Fruit fly (Drosophila melanogaster) whole organism, embryonic: Measurements from ENCODE around the gene CG34325.

Source experiments
- Bgb ChIP-seq: fragments of 200-800 bp; sonication (Bioruptor generic); IDR thresholded peaks from 2 replicates; pipeline ENCODE4 v1.3.6; 2022; ENCODE audit warnings: missing biosample characterization, missing genetic modification characterization; ENCODE audit not compliant: partially characterized antibody
- Bteb2 ChIP-seq: fragments of 200-800 bp; sonication (Bioruptor generic); optimal IDR thresholded peaks from 2 replicates; lab custom pipeline; 2016; ENCODE audit warnings: missing biosample characterization, missing genetic modification characterization
- CG10321 ChIP-seq: fragments of 200-800 bp; sonication (Bioruptor generic); IDR thresholded peaks from 2 replicates; pipeline ENCODE4 v1.3.6; 2022; ENCODE audit warnings: missing biosample characterization, missing genetic modification characterization
- CG10543 ChIP-seq: fragments of 200-800 bp; sonication (Bioruptor generic); optimal IDR thresholded peaks from 3 replicates; lab custom pipeline; 2017; ENCODE audit warnings: missing biosample characterization, mild to moderate bottlenecking, missing genetic modification characterization, moderate library complexity
- CG10565 ChIP-seq: fragments of 200-800 bp; sonication (Bioruptor generic); optimal IDR thresholded peaks from 3 replicates; lab custom pipeline; 2016; ENCODE audit warnings: missing biosample characterization, mild to moderate bottlenecking, missing genetic modification characterization
- CG12071 ChIP-seq: fragments of 200-800 bp; sonication (Bioruptor generic); optimal IDR thresholded peaks from 3 replicates; lab custom pipeline; 2018; ENCODE audit warnings: missing biosample characterization, mild to moderate bottlenecking, missing genetic modification characterization
- CG12769 ChIP-seq: fragments of 200-800 bp; sonication (Bioruptor generic); optimal IDR thresholded peaks from 2 replicates; lab custom pipeline; 2019; ENCODE audit warnings: missing biosample characterization, mild to moderate bottlenecking, missing genetic modification characterization, moderate library complexity
- CG14667 ChIP-seq: fragments of 200-800 bp; sonication (Bioruptor generic); IDR thresholded peaks from 2 replicates; pipeline ENCODE4 v1.3.6; 2022; ENCODE audit warnings: missing biosample characterization, missing genetic modification characterization
- CG14860 ChIP-seq: fragments of 200-800 bp; sonication (Bioruptor generic); IDR thresholded peaks from 3 replicates; pipeline ENCODE4 v1.3.6; 2022; ENCODE audit warnings: missing biosample characterization, missing genetic modification characterization; ENCODE audit not compliant: partially characterized antibody
- CG17359 ChIP-seq: fragments of 200-800 bp; sonication (Bioruptor generic); optimal IDR thresholded peaks from 3 replicates; lab custom pipeline; 2018; ENCODE audit warnings: missing biosample characterization, mild to moderate bottlenecking, missing genetic modification characterization, moderate library complexity
- CG18262 ChIP-seq: fragments of 200-800 bp; optimal IDR thresholded peaks from 3 replicates; lab custom pipeline; 2019; ENCODE audit warnings: missing biosample characterization, mild to moderate bottlenecking, missing genetic modification characterization, moderate library complexity
- CG2199 ChIP-seq: fragments of 200-800 bp; sonication (Bioruptor generic); IDR thresholded peaks from 3 replicates; pipeline ENCODE4 v1.3.6; 2022; ENCODE audit warnings: missing biosample characterization, missing genetic modification characterization
- CG2678 ChIP-seq: fragments of 200-800 bp; sonication (Bioruptor generic); optimal IDR thresholded peaks from 3 replicates; lab custom pipeline; 2019; ENCODE audit warnings: missing biosample characterization, mild to moderate bottlenecking, missing genetic modification characterization, moderate library complexity
- CG30020 ChIP-seq: fragments of 200-800 bp; optimal IDR thresholded peaks from 2 replicates; lab custom pipeline; 2019; ENCODE audit warnings: missing biosample characterization, mild to moderate bottlenecking, missing genetic modification characterization, moderate library complexity
- CG3163 ChIP-seq: fragments of 200-800 bp; sonication (Bioruptor generic); optimal IDR thresholded peaks from 3 replicates; lab custom pipeline; 2016; ENCODE audit warnings: missing biosample characterization, missing genetic modification characterization
- CG4404 ChIP-seq: fragments of 200-800 bp; sonication (Bioruptor generic); IDR thresholded peaks from 2 replicates; pipeline ENCODE4 v1.3.6; 2022; ENCODE audit warnings: missing biosample characterization, missing genetic modification characterization
- CG4730 ChIP-seq: fragments of 200-800 bp; sonication (Bioruptor generic); IDR thresholded peaks from 2 replicates; pipeline ENCODE4 v1.3.6; 2022; ENCODE audit warnings: missing biosample characterization, missing genetic modification characterization
- CG5245 ChIP-seq: fragments of 200-800 bp; sonication (Bioruptor generic); optimal IDR thresholded peaks from 3 replicates; lab custom pipeline; 2016; ENCODE audit warnings: missing biosample characterization, missing genetic modification characterization
- CG7372 ChIP-seq: fragments of 200-800 bp; sonication (Bioruptor generic); IDR thresholded peaks from 2 replicates; pipeline ENCODE4 v1.3.6; 2022; ENCODE audit warnings: missing biosample characterization, missing genetic modification characterization
- CG8359 ChIP-seq: fragments of 200-800 bp; sonication (Bioruptor generic); optimal IDR thresholded peaks from 2 replicates; lab custom pipeline; 2017; ENCODE audit warnings: missing biosample characterization, mild to moderate bottlenecking, missing genetic modification characterization, borderline replicate concordance
- CG9609 ChIP-seq: fragments of 200-800 bp; sonication (Bioruptor generic); optimal IDR thresholded peaks from 3 replicates; lab custom pipeline; 2016; ENCODE audit warnings: missing biosample characterization, missing genetic modification characterization
- Ets97D ChIP-seq: fragments of 200-800 bp; sonication (Bioruptor generic); optimal IDR thresholded peaks from 3 replicates; lab custom pipeline; 2016; ENCODE audit warnings: missing biosample characterization, missing genetic modification characterization
- H2.0 ChIP-seq: fragments of 200-800 bp; sonication (Bioruptor generic); IDR thresholded peaks from 2 replicates; pipeline ENCODE4 v1.3.6; 2022; ENCODE audit warnings: missing biosample characterization, missing genetic modification characterization
- HmgD ChIP-seq: fragments of 200-800 bp; sonication (Bioruptor generic); optimal IDR thresholded peaks from 3 replicates; lab custom pipeline; 2016; ENCODE audit warnings: missing biosample characterization, missing genetic modification characterization
- NC2β ChIP-seq: fragments of 200-800 bp; sonication (Bioruptor generic); optimal IDR thresholded peaks from 2 replicates; lab custom pipeline; 2016; ENCODE audit warnings: missing biosample characterization, missing genetic modification characterization
- NfI ChIP-seq: fragments of 200-800 bp; sonication (Bioruptor generic); optimal IDR thresholded peaks from 3 replicates; lab custom pipeline; 2018; ENCODE audit warnings: missing biosample characterization, mild to moderate bottlenecking, missing genetic modification characterization, moderate library complexity
- Scr ChIP-seq: fragments of 200-800 bp; sonication (Bioruptor generic); IDR thresholded peaks from 2 replicates; pipeline ENCODE4 v1.3.6; 2022; ENCODE audit warnings: missing biosample characterization, missing genetic modification characterization; ENCODE audit not compliant: partially characterized antibody
- aop ChIP-seq: fragments of 200-800 bp; sonication (Bioruptor generic); IDR thresholded peaks from 2 replicates; pipeline ENCODE4 v1.3.6; 2022; ENCODE audit warnings: missing biosample characterization, missing genetic modification characterization
- ap ChIP-seq: fragments of 200-800 bp; sonication (Bioruptor generic); IDR thresholded peaks from 2 replicates; pipeline ENCODE4 v1.3.6; 2022; ENCODE audit warnings: missing biosample characterization, missing genetic modification characterization
- chif ChIP-seq, 2 experiments: fragments of 200-800 bp; sonication (Bioruptor generic); optimal IDR thresholded peaks; 3 replicates each; lab custom pipeline; 2016; ENCODE audit warnings: missing biosample characterization in 2 of 2, missing genetic modification characterization in 2 of 2
- crol ChIP-seq: fragments of 200-800 bp; sonication (Bioruptor generic); IDR thresholded peaks from 2 replicates; pipeline ENCODE4 v1.3.6; 2022; ENCODE audit warnings: missing biosample characterization, missing genetic modification characterization
- da ChIP-seq: fragments of 200-800 bp; sonication (Bioruptor generic); optimal IDR thresholded peaks from 2 replicates; lab custom pipeline; 2016; ENCODE audit warnings: missing biosample characterization, missing genetic modification characterization
- ems ChIP-seq: fragments of 200-800 bp; sonication (Bioruptor generic); optimal IDR thresholded peaks from 3 replicates; lab custom pipeline; 2016; ENCODE audit warnings: missing biosample characterization, missing genetic modification characterization
- gt ChIP-seq: fragments of 200-800 bp; sonication (Bioruptor generic); IDR thresholded peaks from 2 replicates; pipeline ENCODE4 v1.3.6; 2022; ENCODE audit warnings: missing biosample characterization, missing genetic modification characterization
- ken ChIP-seq: fragments of 200-800 bp; sonication (Bioruptor generic); IDR thresholded peaks from 3 replicates; pipeline ENCODE4 v1.3.6; 2022; ENCODE audit warnings: missing biosample characterization, missing genetic modification characterization
- knrl ChIP-seq: fragments of 200-800 bp; sonication (Bioruptor generic); IDR thresholded peaks from 3 replicates; pipeline ENCODE4 v1.3.6; 2022; ENCODE audit warnings: missing biosample characterization, missing genetic modification characterization; ENCODE audit not compliant: partially characterized antibody
- lilli ChIP-seq: fragments of 200-800 bp; sonication (Bioruptor generic); optimal IDR thresholded peaks from 3 replicates; lab custom pipeline; 2016; ENCODE audit warnings: missing biosample characterization, missing genetic modification characterization
- mam ChIP-seq: fragments of 200-800 bp; sonication (Bioruptor generic); optimal IDR thresholded peaks from 3 replicates; lab custom pipeline; 2016; ENCODE audit warnings: missing biosample characterization, missing genetic modification characterization
- nau ChIP-seq: fragments of 200-800 bp; sonication (Bioruptor generic); optimal IDR thresholded peaks from 3 replicates; lab custom pipeline; 2017; ENCODE audit warnings: missing biosample characterization, mild to moderate bottlenecking, missing genetic modification characterization, missing genetic modification reagents
- org-1 ChIP-seq: fragments of 200-800 bp; sonication (Bioruptor generic); optimal IDR thresholded peaks from 2 replicates; lab custom pipeline; 2017; ENCODE audit warnings: missing biosample characterization, missing genetic modification characterization
- pan ChIP-seq, 4 experiments: fragments of >200 bp in 3 of 4; fragments of 200-800 bp in 1 of 4; sonication (Bioruptor generic) in 1 of 4; optimal IDR thresholded peaks in 3 of 4; IDR thresholded peaks in 1 of 4; 2 replicates each; pipeline versions ENCODE4 v1.3.6 to Lab custom; 2017 to 2022; ENCODE audit warnings: missing biosample characterization in 2 of 4, missing genetic modification characterization in 2 of 4, mixed read lengths in 1 of 4
- pb ChIP-seq: fragments of 200-800 bp; sonication (Bioruptor generic); optimal IDR thresholded peaks from 3 replicates; lab custom pipeline; 2016; ENCODE audit warnings: missing biosample characterization, missing genetic modification characterization
- pzg ChIP-seq: fragments of 200-800 bp; sonication (Bioruptor generic); optimal IDR thresholded peaks from 3 replicates; lab custom pipeline; 2018; ENCODE audit warnings: missing biosample characterization, mild to moderate bottlenecking, missing genetic modification characterization, moderate library complexity
- scrt ChIP-seq: fragments of 200-800 bp; sonication (Bioruptor generic); optimal IDR thresholded peaks from 2 replicates; lab custom pipeline; 2018; ENCODE audit warnings: missing biosample characterization, mild to moderate bottlenecking, missing genetic modification characterization, moderate library complexity
- sug ChIP-seq: fragments of 200-800 bp; optimal IDR thresholded peaks from 2 replicates; lab custom pipeline; 2019; ENCODE audit warnings: missing biosample characterization, mild to moderate bottlenecking, missing genetic modification characterization, moderate library complexity
- tio ChIP-seq: fragments of 200-800 bp; sonication (Bioruptor generic); optimal IDR thresholded peaks from 2 replicates; lab custom pipeline; 2017; ENCODE audit warnings: missing biosample characterization, missing genetic modification characterization, inconsistent platforms
- tll ChIP-seq, 2 experiments: fragments of 200-800 bp in 1 of 2; fragments of >200 bp in 1 of 2; sonication (Bioruptor generic) in 1 of 2; optimal IDR thresholded peaks; 2 replicates each; lab custom pipeline; 2017 to 2019; ENCODE audit warnings: missing biosample characterization in 2 of 2, missing genetic modification characterization in 2 of 2, mild to moderate bottlenecking in 1 of 2, moderate library complexity in 1 of 2
- toy ChIP-seq: fragments of 200-800 bp; sonication (Bioruptor generic); IDR thresholded peaks from 2 replicates; pipeline ENCODE4 v1.3.6; 2022; ENCODE audit warnings: missing biosample characterization, missing genetic modification characterization
- trh ChIP-seq: fragments of 200-800 bp; sonication (Bioruptor generic); optimal IDR thresholded peaks from 2 replicates; lab custom pipeline; 2016; ENCODE audit warnings: missing biosample characterization, missing genetic modification characterization
- vfl ChIP-seq: fragments of 200-800 bp; sonication (Bioruptor generic); optimal IDR thresholded peaks from 2 replicates; lab custom pipeline; 2016; ENCODE audit warnings: missing biosample characterization, missing genetic modification characterization
- zf30C ChIP-seq: fragments of 200-800 bp; sonication (Bioruptor generic); optimal IDR thresholded peaks from 3 replicates; lab custom pipeline; 2018; ENCODE audit warnings: missing biosample characterization, mild to moderate bottlenecking, missing genetic modification characterization

CG34325 gene

DNA sequence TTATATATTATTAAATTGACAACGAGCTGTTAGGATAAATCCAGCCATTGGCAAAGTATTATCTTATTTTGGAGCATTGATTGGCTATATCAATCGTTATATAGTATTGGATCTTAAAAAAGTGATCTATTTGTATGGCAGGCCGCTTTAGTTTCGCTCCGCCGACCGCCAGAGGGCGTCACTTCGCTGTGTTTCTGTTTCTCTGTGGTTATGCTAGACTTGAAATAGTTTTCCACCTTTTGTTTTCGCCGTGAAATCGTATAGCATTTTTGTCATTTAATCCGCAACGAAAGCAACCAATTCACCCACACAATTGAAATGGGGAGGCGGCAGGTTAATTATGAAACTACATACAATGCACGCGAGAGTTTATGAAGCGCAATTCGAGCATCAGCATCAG is 25.6 kb upstream of the CG34325 start (continued):
- TF ChIP-seq tll (GFP tag; optimal IDR thresholded peaks at IDR 0.05; lab: Kevin White, UChicago), result no peak
- TF ChIP-seq crol (GFP tag; lab: Robert Waterston, UW), result no peak
- TF ChIP-seq CG2199 (GFP tag; lab: Robert Waterston, UW), result peak; percentile 92
- TF ChIP-seq NfI (GFP tag; lab: Kevin White, UChicago), result no peak
- TF ChIP-seq aop, result no peak
- TF ChIP-seq CG4730, result no peak
- no peak for TF ChIP-seq trh (GFP tag; lab: Kevin White, UChicago)
- TF ChIP-seq CG7372 (GFP tag; lab: Robert Waterston, UW), result no peak
- TF ChIP-seq vfl (GFP tag; lab: Kevin White, UChicago), result no peak
- no peak for TF ChIP-seq CG12769
- TF ChIP-seq toy (GFP tag; lab: Robert Waterston, UW), result no peak
- no peak for TF ChIP-seq CG10321
- no peak for TF ChIP-seq CG14667
- TF ChIP-seq zf30C (GFP tag; lab: Kevin White, UChicago), result no peak
- no peak for TF ChIP-seq CG4404 (GFP tag; lab: Robert Waterston, UW)
- no peak for TF ChIP-seq gt (GFP tag; lab: Robert Waterston, UW)
- no peak for TF ChIP-seq Ets97D (GFP tag; lab: Kevin White, UChicago)
- TF ChIP-seq da (GFP tag; lab: Kevin White, UChicago), result no peak
- no peak for TF ChIP-seq CG9609
- no peak for TF ChIP-seq pb (GFP tag; lab: Kevin White, UChicago)
- TF ChIP-seq CG3163, result no peak
- TF ChIP-seq chif (GFP tag; optimal IDR thresholded peaks at IDR 0.05; lab: Kevin White, UChicago), result no peak
- no peak for TF ChIP-seq pzg (GFP tag; lab: Kevin White, UChicago)
- TF ChIP-seq Bteb2 (GFP tag; lab: Kevin White, UChicago), result no peak
- TF ChIP-seq Bgb (GFP tag; lab: Robert Waterston, UW), result no peak
- TF ChIP-seq CG17359, result peak; percentile 11
- TF ChIP-seq CG30020 (tag; lab: Kevin White, UChicago), result no peak
- no peak for TF ChIP-seq scrt
- no peak for TF ChIP-seq knrl (GFP tag; lab: Robert Waterston, UW)
- no peak for TF ChIP-seq H2.0 (GFP tag; lab: Robert Waterston, UW)
- TF ChIP-seq CG2678 (tag; lab: Kevin White, UChicago), result no peak
- no peak for TF ChIP-seq NC2β (GFP tag; lab: Kevin White, UChicago)
- no peak for TF ChIP-seq ap (GFP tag; lab: Robert Waterston, UW)
- TF ChIP-seq HmgD (GFP tag; lab: Kevin White, UChicago), result no peak
- no peak for TF ChIP-seq CG14860 (GFP tag; lab: Robert Waterston, UW)
- no peak for TF ChIP-seq Scr (GFP tag; lab: Robert Waterston, UW)
- peak; percentile 8 for TF ChIP-seq CG8359 (GFP tag; lab: Kevin White, UChicago)
- no peak for TF ChIP-seq ken (GFP tag; lab: Robert Waterston, UW)
- TF ChIP-seq ems (GFP tag; lab: Kevin White, UChicago), result no peak
- TF ChIP-seq nau (GFP tag; lab: Kevin White, UChicago), result no peak
- TF ChIP-seq CG12071 (GFP tag; lab: Kevin White, UChicago), result no peak
- no peak for TF ChIP-seq lilli
- no peak for TF ChIP-seq mam (GFP tag; lab: Kevin White, UChicago)
- TF ChIP-seq sug (tag; lab: Kevin White, UChicago), result no peak
- no peak for TF ChIP-seq pan (optimal IDR thresholded peaks at IDR 0.05; lab: Kevin White, UChicago)
- peak in 1 of 2 experiments; percentile 13 for TF ChIP-seq pan (GFP tag; optimal IDR thresholded peaks at IDR 0.05 in 1 of 2, IDR thresholded peaks at IDR 0.05 in 1 of 2)
- TF ChIP-seq CG10565 (GFP tag; lab: Kevin White, UChicago), result no peak
- no peak for TF ChIP-seq org-1 (GFP tag; lab: Kevin White, UChicago)
- no peak for TF ChIP-seq CG18262 (tag; lab: Kevin White, UChicago)
- no peak for TF ChIP-seq tio (GFP tag; lab: Kevin White, UChicago)
- TF ChIP-seq CG10543 (GFP tag; lab: Kevin White, UChicago), result no peak
- TF ChIP-seq CG5245 (GFP tag; lab: Kevin White, UChicago), result no peak
